Worm (Caenorhabditis elegans) whole organism, young adult: ENCODE results near the gene pqn-74.

Experiments used
- B0261.1 ChIP-seq: sonication (generic microtip); optimal IDR thresholded peaks from 2 replicates; lab custom pipeline; 2016; ENCODE audit warnings: mild to moderate bottlenecking, missing genetic modification characterization, moderate library complexity, missing compliant biosample characterization
- C06A6.2 ChIP-seq: fragments of 200-800 bp; sonication (Bioruptor generic); conservative IDR thresholded peaks from 2 replicates; pipeline ENCODE4 v1.3.6; 2022; ENCODE audit warnings: missing genetic modification characterization, missing compliant biosample characterization
- D2030.7 ChIP-seq: fragments of 200-800 bp; sonication (Bioruptor generic); IDR thresholded peaks from 2 replicates; pipeline ENCODE4 v1.3.6; 2022; ENCODE audit warnings: missing genetic modification reagents, missing genetic modification characterization, missing compliant biosample characterization
- F22D6.2 ChIP-seq: sonication (generic microtip); optimal IDR thresholded peaks from 2 replicates; lab custom pipeline; 2016; ENCODE audit warnings: mild to moderate bottlenecking, missing genetic modification characterization, missing compliant biosample characterization
- F23B12.7 ChIP-seq: sonication (generic microtip); optimal IDR thresholded peaks from 2 replicates; lab custom pipeline; 2017; ENCODE audit warnings: missing genetic modification characterization, mild to moderate bottlenecking, missing compliant biosample characterization, antibody characterized with exemption, moderate library complexity; ENCODE audit not compliant: insufficient read depth
- F39B2.1 ChIP-seq: fragments of 200-800 bp; sonication (Bioruptor generic); IDR thresholded peaks from 2 replicates; pipeline ENCODE4 v1.3.6; 2022; ENCODE audit warnings: missing genetic modification reagents, missing genetic modification characterization, missing compliant biosample characterization
- F49E8.2 ChIP-seq: sonication (generic microtip); optimal IDR thresholded peaks from 3 replicates; lab custom pipeline; 2017; ENCODE audit warnings: missing genetic modification characterization, mild to moderate bottlenecking, missing compliant biosample characterization, antibody characterized with exemption, moderate library complexity; ENCODE audit not compliant: insufficient read depth
- F57A8.1 ChIP-seq: fragments of 200-800 bp; sonication (Bioruptor generic); optimal IDR thresholded peaks from 2 replicates; lab custom pipeline; 2018; ENCODE audit warnings: mild to moderate bottlenecking, missing genetic modification characterization, moderate library complexity, missing compliant biosample characterization
- K12H6.12 ChIP-seq: fragments of 200-800 bp; sonication (Bioruptor generic); optimal IDR thresholded peaks from 2 replicates; lab custom pipeline; 2018; ENCODE audit warnings: mild to moderate bottlenecking, missing genetic modification characterization, missing compliant biosample characterization
- T07F8.4 ChIP-seq: sonication (generic microtip); optimal IDR thresholded peaks from 2 replicates; lab custom pipeline; 2016; ENCODE audit warnings: mild to moderate bottlenecking, missing genetic modification characterization, moderate library complexity, missing compliant biosample characterization
- Y53F4B.3 ChIP-seq: fragments of 200-800 bp; sonication (Bioruptor generic); IDR thresholded peaks from 2 replicates; pipeline ENCODE4 v1.3.6; 2022; ENCODE audit warnings: missing genetic modification reagents, missing genetic modification characterization, missing compliant biosample characterization
- Y53G8AR.9 ChIP-seq: fragments of 200-800 bp; sonication (Bioruptor generic); conservative IDR thresholded peaks from 2 replicates; pipeline ENCODE4 v1.3.6; 2022; ENCODE audit warnings: missing genetic modification reagents, missing genetic modification characterization, missing compliant biosample characterization
- Y56A3A.18 ChIP-seq: fragments of 200-800 bp; sonication (Bioruptor generic); IDR thresholded peaks from 2 replicates; pipeline ENCODE4 v1.3.6; 2022; ENCODE audit warnings: missing genetic modification reagents, missing genetic modification characterization, missing compliant biosample characterization
- Y79H2A.3 ChIP-seq: fragments of 200-800 bp; sonication (Bioruptor generic); conservative IDR thresholded peaks from 2 replicates; pipeline ENCODE4 v1.3.6; 2022; ENCODE audit warnings: missing genetic modification reagents, missing genetic modification characterization, missing compliant biosample characterization
- athp-1 ChIP-seq: sonication (generic microtip); optimal IDR thresholded peaks from 2 replicates; lab custom pipeline; 2017; ENCODE audit warnings: mild to moderate bottlenecking, missing genetic modification characterization, missing compliant biosample characterization
- attf-3 ChIP-seq: fragments of 200-800 bp; sonication (Bioruptor generic); conservative IDR thresholded peaks from 2 replicates; pipeline ENCODE4 v1.3.6; 2022; ENCODE audit warnings: missing genetic modification reagents, missing genetic modification characterization, missing compliant biosample characterization
- ceh-27 ChIP-seq: fragments of 200-800 bp; sonication (Bioruptor generic); optimal IDR thresholded peaks from 2 replicates; lab custom pipeline; 2018; ENCODE audit warnings: mild to moderate bottlenecking, missing genetic modification characterization, moderate library complexity, missing compliant biosample characterization
- ceh-40 ChIP-seq: fragments of 200-800 bp; sonication (Bioruptor generic); IDR thresholded peaks from 2 replicates; pipeline ENCODE4 v1.3.6; 2022; ENCODE audit warnings: missing genetic modification characterization, missing compliant biosample characterization
- die-1 ChIP-seq: sonication (generic microtip); optimal IDR thresholded peaks from 2 replicates; lab custom pipeline; 2016; ENCODE audit warnings: missing genotype, mild to moderate bottlenecking, missing genetic modification characterization, missing compliant biosample characterization
- dpl-1 ChIP-seq: fragments of 150-350 bp; optimal IDR thresholded peaks from 2 replicates; lab custom pipeline; 2014; ENCODE audit warnings: missing biosample characterization, missing genetic modification reagents, missing genetic modification characterization
- efl-1 ChIP-seq: fragments of 150-350 bp; optimal IDR thresholded peaks from 2 replicates; lab custom pipeline; 2014; ENCODE audit warnings: missing biosample characterization, missing genetic modification reagents, missing genetic modification characterization
- fkh-3 ChIP-seq: sonication (generic microtip); optimal IDR thresholded peaks from 2 replicates; lab custom pipeline; 2016; ENCODE audit warnings: mild to moderate bottlenecking, missing genetic modification characterization, missing compliant biosample characterization
- gei-17 ChIP-seq: fragments of 200-800 bp; sonication (Bioruptor generic); optimal IDR thresholded peaks from 2 replicates; lab custom pipeline; 2018; ENCODE audit warnings: mild to moderate bottlenecking, missing genetic modification characterization, missing compliant biosample characterization
- hlh-12 ChIP-seq: sonication (generic microtip); optimal IDR thresholded peaks from 2 replicates; lab custom pipeline; 2016; ENCODE audit warnings: missing genetic modification characterization, missing compliant biosample characterization
- hlh-26 ChIP-seq: fragments of 200-800 bp; sonication (Bioruptor generic); conservative IDR thresholded peaks from 2 replicates; pipeline ENCODE4 v1.3.6; 2022; ENCODE audit warnings: missing genetic modification reagents, missing genetic modification characterization, missing compliant biosample characterization
- hmg-20 ChIP-seq: fragments of 200-800 bp; sonication (Bioruptor generic); IDR thresholded peaks from 2 replicates; pipeline ENCODE4 v1.3.6; 2022; ENCODE audit warnings: missing genetic modification reagents, missing genetic modification characterization, missing compliant biosample characterization
- hsf-1 ChIP-seq: fragments of 200-800 bp; sonication (Bioruptor generic); IDR thresholded peaks from 2 replicates; pipeline ENCODE4 v1.3.6; 2022; ENCODE audit warnings: missing genetic modification reagents, missing genetic modification characterization, missing compliant biosample characterization
- let-526 ChIP-seq: fragments of 200-800 bp; sonication (Bioruptor generic); IDR thresholded peaks from 2 replicates; pipeline ENCODE4 v1.3.6; 2022; ENCODE audit warnings: missing genetic modification reagents, missing genetic modification characterization, missing compliant biosample characterization
- lir-1 ChIP-seq: fragments of 200-800 bp; sonication (Bioruptor generic); conservative IDR thresholded peaks from 2 replicates; pipeline ENCODE4 v1.3.6; 2022; ENCODE audit warnings: missing genetic modification reagents, missing genetic modification characterization, missing compliant biosample characterization
- lsy-27 ChIP-seq: sonication (generic microtip); optimal IDR thresholded peaks from 2 replicates; lab custom pipeline; 2017; ENCODE audit warnings: missing genetic modification characterization, mild to moderate bottlenecking, missing compliant biosample characterization, antibody characterized with exemption, missing genotype, borderline replicate concordance; ENCODE audit not compliant: insufficient read depth
- madf-10 ChIP-seq: sonication (generic microtip); optimal IDR thresholded peaks from 2 replicates; lab custom pipeline; 2016; ENCODE audit warnings: mild to moderate bottlenecking, missing genetic modification characterization, missing compliant biosample characterization
- madf-3 ChIP-seq: fragments of 200-800 bp; sonication (Bioruptor generic); IDR thresholded peaks from 2 replicates; pipeline ENCODE4 v1.3.6; 2022; ENCODE audit warnings: missing genetic modification reagents, missing genetic modification characterization, missing compliant biosample characterization
- madf-6 ChIP-seq: fragments of 200-800 bp; sonication (Bioruptor generic); IDR thresholded peaks from 2 replicates; pipeline ENCODE4 v1.3.6; 2022; ENCODE audit warnings: missing genetic modification reagents, missing genetic modification characterization, missing compliant biosample characterization
- nfya-1 ChIP-seq: sonication (generic microtip); optimal IDR thresholded peaks from 2 replicates; lab custom pipeline; 2017; ENCODE audit warnings: antibody characterized with exemption, missing compliant biosample characterization, missing genetic modification characterization, borderline replicate concordance; ENCODE audit not compliant: insufficient read depth
- nfyb-1 ChIP-seq: fragments of 200-800 bp; sonication (Bioruptor generic); IDR thresholded peaks from 2 replicates; pipeline ENCODE4 v1.3.6; 2022; ENCODE audit warnings: missing genetic modification reagents, missing genetic modification characterization, missing compliant biosample characterization
- pbrm-1 ChIP-seq: fragments of 200-800 bp; sonication (Bioruptor generic); IDR thresholded peaks from 2 replicates; pipeline ENCODE4 v1.3.6; 2022; ENCODE audit warnings: missing genetic modification reagents, missing genetic modification characterization, missing compliant biosample characterization
- pha-4 ChIP-seq: fragments of 150-350 bp; sonication (generic microtip); optimal IDR thresholded peaks from 2 replicates; lab custom pipeline; 2014; ENCODE audit warnings: missing biosample characterization, missing genetic modification reagents, missing genetic modification characterization
- rcor-1 ChIP-seq: fragments of 200-800 bp; sonication (Bioruptor generic); IDR thresholded peaks from 2 replicates; pipeline ENCODE4 v1.3.6; 2022; ENCODE audit warnings: missing genetic modification reagents, missing genetic modification characterization, missing compliant biosample characterization
- sea-2 ChIP-seq: fragments of 200-800 bp; sonication (Bioruptor generic); IDR thresholded peaks from 2 replicates; pipeline ENCODE4 v1.3.6; 2022; ENCODE audit warnings: missing genetic modification characterization, missing compliant biosample characterization
- snpc-1.3 ChIP-seq: sonication (generic microtip); optimal IDR thresholded peaks from 2 replicates; lab custom pipeline; 2017; ENCODE audit warnings: missing genetic modification characterization, mild to moderate bottlenecking, missing compliant biosample characterization, antibody characterized with exemption, moderate library complexity, missing genotype, missing genetic modification reagents; ENCODE audit not compliant: insufficient read depth
- snpc-3.4 ChIP-seq: sonication (generic microtip); optimal IDR thresholded peaks from 2 replicates; lab custom pipeline; 2017; ENCODE audit warnings: missing genetic modification characterization, mild to moderate bottlenecking, missing compliant biosample characterization, antibody characterized with exemption, moderate library complexity, missing genotype, missing genetic modification reagents
- tbx-9 ChIP-seq: sonication (generic microtip); optimal IDR thresholded peaks from 2 replicates; lab custom pipeline; 2016; ENCODE audit warnings: borderline replicate concordance, missing genetic modification characterization, inconsistent platforms, missing compliant biosample characterization
- unc-62 ChIP-seq: fragments of 150-350 bp; optimal IDR thresholded peaks from 2 replicates; lab custom pipeline; 2014; ENCODE audit warnings: missing biosample characterization, missing genetic modification reagents, missing genetic modification characterization
- zim-3 ChIP-seq: sonication (generic microtip); optimal IDR thresholded peaks from 2 replicates; lab custom pipeline; 2017; ENCODE audit warnings: mild to moderate bottlenecking, missing genetic modification characterization, moderate library complexity, missing compliant biosample characterization
- ztf-18 ChIP-seq: sonication (generic microtip); optimal IDR thresholded peaks from 2 replicates; lab custom pipeline; 2016; ENCODE audit warnings: missing genotype, mild to moderate bottlenecking, missing genetic modification characterization, missing compliant biosample characterization
- ztf-28 ChIP-seq: fragments of 200-800 bp; sonication (Bioruptor generic); IDR thresholded peaks from 2 replicates; pipeline ENCODE4 v1.3.6; 2022; ENCODE audit warnings: missing genetic modification reagents, missing genetic modification characterization, missing compliant biosample characterization

pqn-74 gene

DNA sequence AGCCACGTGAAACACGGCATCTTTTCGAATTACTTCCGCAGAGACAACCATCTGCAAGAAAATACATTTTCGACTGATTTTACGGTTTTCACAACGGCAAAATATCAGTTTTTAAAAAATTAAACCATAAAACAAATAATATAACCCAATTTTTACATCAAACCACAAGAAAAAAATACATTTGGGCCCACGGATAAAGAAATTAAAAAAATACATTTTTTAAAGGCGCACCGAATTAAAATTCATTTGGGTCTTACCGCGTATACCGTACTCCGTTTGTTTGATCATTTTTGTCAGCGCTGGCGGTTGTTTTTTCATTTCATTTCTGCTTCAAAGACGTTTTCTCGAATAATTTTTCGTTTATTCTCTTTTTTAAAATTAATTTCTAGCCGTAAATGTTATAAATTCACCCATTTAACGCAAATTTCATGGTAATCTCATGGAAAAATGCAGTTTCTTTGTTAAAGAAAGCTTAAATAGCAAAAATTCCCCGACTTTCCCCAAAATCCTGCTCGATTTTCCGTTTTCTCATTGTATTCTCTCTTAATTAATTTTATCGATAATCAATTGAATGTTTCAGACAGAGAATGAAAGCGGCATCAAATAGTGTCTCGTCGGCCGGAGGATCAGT lies 22.1 kb upstream of the pqn-74 start, which contains the start of the genes rec-8 and mex-5 (continued):
- TF ChIP-seq efl-1 = peak; percentile 98
- TF ChIP-seq F49E8.2 = peak; percentile 95
- no peak; the same call in 1 of the 2 replicates for TF ChIP-seq pbrm-1 (GFP tag; lab: Robert Waterston, UW)
- no peak for TF ChIP-seq ceh-40 (GFP tag; lab: Robert Waterston, UW)
- TF ChIP-seq rcor-1 (GFP tag; lab: Robert Waterston, UW) = peak; percentile 28; the same call in 1 of the 2 replicates
- peak; percentile 90 for TF ChIP-seq snpc-1.3 (tag; lab: Kevin White, UChicago)
- TF ChIP-seq hsf-1 (GFP tag; lab: Robert Waterston, UW) = peak; percentile 96
- no peak for TF ChIP-seq hlh-26
- no peak for TF ChIP-seq F57A8.1 (GFP tag; lab: Kevin White, UChicago)
- TF ChIP-seq pha-4 (tag; lab: Kevin White, UChicago) = no peak
- no peak for TF ChIP-seq F39B2.1 (GFP tag; lab: Robert Waterston, UW)
- 0 out of 2 replicates have a peak, but pooled peaks have one; percentile 38 for TF ChIP-seq Y53G8AR.9
- no peak for TF ChIP-seq Y56A3A.18 (GFP tag; lab: Robert Waterston, UW)
- TF ChIP-seq ceh-27 (GFP tag; lab: Kevin White, UChicago) = no peak
- no peak for TF ChIP-seq attf-3 (GFP tag; lab: Robert Waterston, UW)
- no peak for TF ChIP-seq T07F8.4 (tag; lab: Kevin White, UChicago)
- TF ChIP-seq F23B12.7 (tag; lab: Kevin White, UChicago) = no peak
- no peak for TF ChIP-seq sea-2 (GFP tag; lab: Robert Waterston, UW)
- TF ChIP-seq athp-1 (tag; lab: Kevin White, UChicago) = peak; percentile 31
- TF ChIP-seq zim-3 (tag; lab: Kevin White, UChicago) = no peak
- TF ChIP-seq Y53F4B.3 = no peak
- peak; percentile 7; the same call in 1 of the 2 replicates for TF ChIP-seq lir-1
- TF ChIP-seq madf-10 (tag; lab: Kevin White, UChicago) = no peak
- TF ChIP-seq dpl-1 = peak; percentile 92
- TF ChIP-seq tbx-9 (tag; lab: Kevin White, UChicago) = no peak
- TF ChIP-seq hmg-20 (GFP tag; lab: Robert Waterston, UW) = no peak
- peak; percentile 97 for TF ChIP-seq snpc-3.4
- TF ChIP-seq fkh-3 (tag; lab: Kevin White, UChicago) = no peak
- TF ChIP-seq madf-3 (GFP tag; lab: Robert Waterston, UW) = 0 out of 2 replicates have a peak, but pooled peaks have one; percentile 29
- no peak for TF ChIP-seq gei-17 (GFP tag; lab: Kevin White, UChicago)
- no peak for TF ChIP-seq ztf-18 (tag; lab: Kevin White, UChicago)
- TF ChIP-seq lsy-27 (tag; lab: Kevin White, UChicago) = no peak
- no peak for TF ChIP-seq Y79H2A.3 (GFP tag; lab: Robert Waterston, UW)
- TF ChIP-seq B0261.1 (tag; lab: Kevin White, UChicago) = no peak
- TF ChIP-seq D2030.7 (GFP tag; lab: Robert Waterston, UW) = peak; percentile 89
- peak; percentile 98 for TF ChIP-seq madf-6
- no peak for TF ChIP-seq let-526
- no peak for TF ChIP-seq ztf-28 (GFP tag; lab: Robert Waterston, UW)
- no peak for TF ChIP-seq hlh-12 (tag; lab: Kevin White, UChicago)
- no peak for TF ChIP-seq unc-62
- no peak for TF ChIP-seq K12H6.12
- TF ChIP-seq die-1 (tag; lab: Kevin White, UChicago) = no peak
- TF ChIP-seq C06A6.2 (GFP tag; lab: Robert Waterston, UW) = no peak
- TF ChIP-seq nfyb-1 (GFP tag; lab: Robert Waterston, UW) = no peak
- no peak for TF ChIP-seq F22D6.2 (tag; lab: Kevin White, UChicago)
- no peak for TF ChIP-seq nfya-1 (tag; lab: Kevin White, UChicago)
